Worm (Caenorhabditis elegans) whole organism, late embryonic: ENCODE results near the gene Y57G11C.23.

Source experiments
- ceh-19 ChIP-seq: fragments of 200-800 bp; sonication (Bioruptor generic); optimal IDR thresholded peaks from 2 replicates; lab custom pipeline; 2018; ENCODE audit warnings: mild to moderate bottlenecking, missing genetic modification characterization, missing compliant biosample characterization
- dmd-4 ChIP-seq: sonication (generic microtip); optimal IDR thresholded peaks from 2 replicates; lab custom pipeline; 2016; ENCODE audit warnings: borderline replicate concordance, missing genetic modification characterization, missing compliant biosample characterization
- elt-2 ChIP-seq: sonication (generic microtip); optimal IDR thresholded peaks from 2 replicates; lab custom pipeline; 2016; ENCODE audit warnings: missing genetic modification reagents, missing genetic modification characterization, missing compliant biosample characterization
- fkh-10 ChIP-seq: fragments of 150-350 bp; optimal IDR thresholded peaks from 2 replicates; lab custom pipeline; 2014; ENCODE audit warnings: missing biosample characterization, missing genetic modification reagents, missing genetic modification characterization
- pqm-1 ChIP-seq: sonication (generic microtip); optimal IDR thresholded peaks from 2 replicates; lab custom pipeline; 2016; ENCODE audit warnings: missing genetic modification characterization, missing compliant biosample characterization
- sox-2 ChIP-seq: fragments of 200-800 bp; sonication (Bioruptor generic); IDR thresholded peaks from 2 replicates; pipeline ENCODE4 v1.3.6; 2022; ENCODE audit warnings: missing genetic modification reagents, missing genetic modification characterization, missing compliant biosample characterization
- tbx-2 ChIP-seq: sonication (generic microtip); optimal IDR thresholded peaks from 2 replicates; lab custom pipeline; 2016; ENCODE audit warnings: missing genetic modification characterization, missing compliant biosample characterization
- ztf-16 ChIP-seq: sonication (generic microtip); optimal IDR thresholded peaks from 2 replicates; lab custom pipeline; 2017; ENCODE audit warnings: missing genetic modification characterization, missing compliant biosample characterization

DNA sequence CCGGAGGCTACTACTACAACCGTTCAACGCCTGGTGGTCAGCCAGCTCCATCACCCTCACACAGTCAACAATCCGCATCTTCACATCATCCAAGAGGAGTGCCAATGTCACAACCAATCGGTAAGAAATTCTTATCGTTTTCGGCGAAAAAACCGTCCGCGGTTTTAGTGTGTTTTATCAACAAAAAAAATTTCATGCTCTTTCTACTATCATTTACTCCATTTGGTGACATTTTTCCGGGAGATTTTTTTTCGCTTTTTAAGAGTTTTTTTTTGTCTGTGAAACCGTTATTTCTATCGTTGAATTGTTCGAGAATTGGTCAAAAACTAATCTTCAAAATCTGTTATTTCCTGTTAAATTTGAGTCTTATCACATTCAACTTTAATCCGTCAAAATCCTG, 24.0 kb upstream of the Y57G11C.23 start:
- no peak for TF ChIP-seq ztf-16 (tag; lab: Kevin White, UChicago)
- TF ChIP-seq tbx-2 (tag; lab: Kevin White, UChicago) = no peak
- no peak for TF ChIP-seq elt-2 (tag; lab: Kevin White, UChicago)
- TF ChIP-seq fkh-10 (GFP tag; lab: Kevin White, UChicago) = no peak
- no peak for TF ChIP-seq pqm-1 (tag; lab: Kevin White, UChicago)
- no peak for TF ChIP-seq sox-2
- no peak for TF ChIP-seq ceh-19 (GFP tag; lab: Kevin White, UChicago)
- TF ChIP-seq dmd-4 (tag; lab: Kevin White, UChicago) = no peak
